Fruit fly (Drosophila melanogaster) whole organism, embryonic: ENCODE data around the gene Unc50.

ENCODE experiments used
- Awh ChIP-seq: fragments of 200-800 bp; sonication (Bioruptor generic); IDR thresholded peaks from 2 replicates; pipeline ENCODE4, ENCODE4 v1.3.6; 2022; ENCODE audit warnings: missing biosample characterization, missing genetic modification characterization
- Bgb ChIP-seq: fragments of 200-800 bp; sonication (Bioruptor generic); IDR thresholded peaks from 2 replicates; pipeline ENCODE4 v1.3.6; 2022; ENCODE audit warnings: missing biosample characterization, missing genetic modification characterization; ENCODE audit not compliant: partially characterized antibody
- CG11456 ChIP-seq: fragments of 200-800 bp; sonication (Bioruptor generic); IDR thresholded peaks from 3 replicates; pipeline ENCODE4 v1.3.6; 2022; ENCODE audit warnings: missing biosample characterization, missing genetic modification characterization
- CG11723 ChIP-seq: fragments of 200-800 bp; sonication (Bioruptor generic); optimal IDR thresholded peaks from 2 replicates; lab custom pipeline; 2017; ENCODE audit warnings: missing biosample characterization, mild to moderate bottlenecking, missing genetic modification characterization
- CG12071 ChIP-seq: fragments of 200-800 bp; sonication (Bioruptor generic); optimal IDR thresholded peaks from 3 replicates; lab custom pipeline; 2018; ENCODE audit warnings: missing biosample characterization, mild to moderate bottlenecking, missing genetic modification characterization
- CG12155 ChIP-seq: fragments of 200-800 bp; sonication (Bioruptor generic); optimal IDR thresholded peaks from 3 replicates; lab custom pipeline; 2016; ENCODE audit warnings: missing biosample characterization, missing genetic modification characterization
- CG12391 ChIP-seq: fragments of 200-800 bp; sonication (Bioruptor generic); optimal IDR thresholded peaks from 3 replicates; lab custom pipeline; 2018; ENCODE audit warnings: missing biosample characterization, mild to moderate bottlenecking, missing genetic modification characterization, moderate library complexity
- CG13894 ChIP-seq: fragments of 200-800 bp; sonication (Bioruptor generic); optimal IDR thresholded peaks from 3 replicates; lab custom pipeline; 2018; ENCODE audit warnings: missing biosample characterization, mild to moderate bottlenecking, missing genetic modification characterization, moderate library complexity
- CG14710 ChIP-seq: fragments of 200-800 bp; sonication (Bioruptor generic); optimal IDR thresholded peaks from 3 replicates; lab custom pipeline; 2019; ENCODE audit warnings: missing biosample characterization, mild to moderate bottlenecking, missing genetic modification characterization, moderate library complexity
- CG1603 ChIP-seq: fragments of 200-800 bp; sonication (Bioruptor generic); optimal IDR thresholded peaks from 2 replicates; lab custom pipeline; 2019; ENCODE audit warnings: missing biosample characterization, mild to moderate bottlenecking, missing genetic modification characterization, moderate library complexity
- CG16863 ChIP-seq: fragments of 200-800 bp; sonication (Bioruptor generic); optimal IDR thresholded peaks from 3 replicates; lab custom pipeline; 2016; ENCODE audit warnings: missing biosample characterization, missing genetic modification characterization
- CG17829 ChIP-seq: fragments of 200-800 bp; optimal IDR thresholded peaks from 2 replicates; lab custom pipeline; 2019; ENCODE audit warnings: missing biosample characterization, mild to moderate bottlenecking, missing genetic modification characterization, moderate library complexity
- CG18619 ChIP-seq: fragments of 200-800 bp; sonication (Bioruptor generic); optimal IDR thresholded peaks from 3 replicates; lab custom pipeline; 2017; ENCODE audit warnings: missing biosample characterization, mild to moderate bottlenecking, missing genetic modification characterization
- CG18764 ChIP-seq: fragments of 200-800 bp; sonication (Bioruptor generic); optimal IDR thresholded peaks from 3 replicates; lab custom pipeline; 2016; ENCODE audit warnings: missing biosample characterization, missing genetic modification characterization
- CG2712 ChIP-seq: fragments of 200-800 bp; optimal IDR thresholded peaks from 3 replicates; lab custom pipeline; 2019; ENCODE audit warnings: missing biosample characterization, mild to moderate bottlenecking, missing genetic modification characterization, moderate library complexity
- CG3407 ChIP-seq: fragments of 200-800 bp; sonication (Bioruptor generic); optimal IDR thresholded peaks from 2 replicates; lab custom pipeline; 2018; ENCODE audit warnings: missing biosample characterization, mild to moderate bottlenecking, missing genetic modification characterization
- CG34224 ChIP-seq: fragments of 200-800 bp; sonication (Bioruptor generic); IDR thresholded peaks from 3 replicates; pipeline ENCODE4 v1.3.6; 2022; ENCODE audit warnings: missing biosample characterization, missing genetic modification characterization; ENCODE audit not compliant: partially characterized antibody
- CG34376 ChIP-seq: fragments of 200-800 bp; sonication (Bioruptor generic); optimal IDR thresholded peaks from 2 replicates; lab custom pipeline; 2018; ENCODE audit warnings: missing biosample characterization, mild to moderate bottlenecking, missing genetic modification characterization
- CG3995 ChIP-seq: fragments of 200-800 bp; sonication (Bioruptor generic); optimal IDR thresholded peaks from 3 replicates; lab custom pipeline; 2016; ENCODE audit warnings: missing biosample characterization, missing genetic modification characterization
- CG4617 ChIP-seq: fragments of 200-800 bp; sonication (Bioruptor generic); optimal IDR thresholded peaks from 3 replicates; lab custom pipeline; 2016; ENCODE audit warnings: missing biosample characterization, missing genetic modification characterization, borderline replicate concordance
- CG7987 ChIP-seq: fragments of 200-800 bp; sonication (Bioruptor generic); optimal IDR thresholded peaks from 2 replicates; lab custom pipeline; 2018; ENCODE audit warnings: missing biosample characterization, mild to moderate bottlenecking, missing genetic modification characterization, moderate library complexity
- Dip3 ChIP-seq: fragments of 200-800 bp; sonication (Bioruptor generic); optimal IDR thresholded peaks from 3 replicates; lab custom pipeline; 2016; ENCODE audit warnings: missing biosample characterization, missing genetic modification characterization
- Eip74EF ChIP-seq, 2 experiments: fragments of 200-800 bp in 1 of 2; fragments of >200 bp in 1 of 2; sonication (Bioruptor generic) in 1 of 2; optimal IDR thresholded peaks; 2 replicates each; lab custom pipeline; 2017 to 2019; ENCODE audit warnings: missing biosample characterization in 2 of 2, missing genetic modification characterization in 2 of 2, mild to moderate bottlenecking in 1 of 2, moderate library complexity in 1 of 2
- Elba2 ChIP-seq: fragments of 200-800 bp; sonication (Bioruptor generic); optimal IDR thresholded peaks from 3 replicates; lab custom pipeline; 2016; ENCODE audit warnings: missing biosample characterization, missing genetic modification characterization
- Gsc ChIP-seq: fragments of 200-800 bp; sonication (Bioruptor generic); IDR thresholded peaks from 2 replicates; pipeline ENCODE4 v1.3.6; 2022; ENCODE audit warnings: missing biosample characterization, missing genetic modification characterization
- Gug ChIP-seq: fragments of 200-800 bp; sonication (Bioruptor generic); IDR thresholded peaks from 4 replicates; pipeline ENCODE4 v1.3.6; 2022; ENCODE audit warnings: missing biosample characterization, missing genetic modification characterization
- Hand ChIP-seq: fragments of 200-800 bp; sonication (Bioruptor generic); optimal IDR thresholded peaks from 2 replicates; lab custom pipeline; 2017; ENCODE audit warnings: mild to moderate bottlenecking, missing biosample characterization, missing genetic modification reagents, missing genetic modification characterization
- MBD-R2 ChIP-seq: fragments of 200-800 bp; sonication (Bioruptor generic); IDR thresholded peaks from 2 replicates; pipeline ENCODE4 v1.3.6; 2022; ENCODE audit warnings: missing biosample characterization, missing genetic modification characterization
- Myb ChIP-seq: fragments of 200-800 bp; sonication (Bioruptor generic); optimal IDR thresholded peaks from 2 replicates; lab custom pipeline; 2016; ENCODE audit warnings: missing biosample characterization, missing genetic modification characterization
- Opbp ChIP-seq: fragments of 200-800 bp; sonication (Bioruptor generic); IDR thresholded peaks from 3 replicates; pipeline ENCODE4 v1.3.6; 2022; ENCODE audit warnings: missing biosample characterization, missing genetic modification characterization; ENCODE audit not compliant: partially characterized antibody
- Side ChIP-seq: fragments of 200-800 bp; sonication (Bioruptor generic); optimal IDR thresholded peaks from 2 replicates; lab custom pipeline; 2016; ENCODE audit warnings: missing biosample characterization, missing genetic modification characterization
- Tbp ChIP-seq: fragments of >200 bp; optimal IDR thresholded peaks from 2 replicates; lab custom pipeline; 2018; ENCODE audit warnings: missing biosample characterization, missing genetic modification characterization
- Usf ChIP-seq: fragments of 200-800 bp; sonication (Bioruptor generic); optimal IDR thresholded peaks from 2 replicates; lab custom pipeline; 2017; ENCODE audit warnings: missing genotype, missing biosample characterization, missing genetic modification characterization
- Vsx1 ChIP-seq: fragments of 200-800 bp; sonication (Bioruptor generic); optimal IDR thresholded peaks from 2 replicates; lab custom pipeline; 2017; ENCODE audit warnings: missing biosample characterization, mild to moderate bottlenecking, missing genetic modification characterization, missing genetic modification reagents
- az2 ChIP-seq: fragments of 200-800 bp; sonication (Bioruptor generic); optimal IDR thresholded peaks from 3 replicates; lab custom pipeline; 2016; ENCODE audit warnings: missing biosample characterization, missing genetic modification characterization
- chif ChIP-seq, 2 experiments: fragments of 200-800 bp; sonication (Bioruptor generic); optimal IDR thresholded peaks; 3 replicates each; lab custom pipeline; 2016; ENCODE audit warnings: missing biosample characterization in 2 of 2, missing genetic modification characterization in 2 of 2
- dpn ChIP-seq, 2 experiments: fragments of 200-800 bp; sonication (Bioruptor generic); optimal IDR thresholded peaks; 3 replicates each; lab custom pipeline; 2016; ENCODE audit warnings: missing biosample characterization in 2 of 2, missing genetic modification characterization in 2 of 2
- hth ChIP-seq: fragments of >200 bp; optimal IDR thresholded peaks from 2 replicates; lab custom pipeline; 2017; ENCODE audit warnings: inconsistent platforms
- maf-S ChIP-seq: fragments of 200-800 bp; sonication (Bioruptor generic); optimal IDR thresholded peaks from 2 replicates; lab custom pipeline; 2016; ENCODE audit warnings: missing biosample characterization, missing genetic modification characterization
- mld ChIP-seq: fragments of 200-800 bp; sonication (Bioruptor generic); IDR thresholded peaks from 3 replicates; pipeline ENCODE4 v1.3.6; 2022; ENCODE audit warnings: missing biosample characterization, missing genetic modification characterization; ENCODE audit not compliant: partially characterized antibody
- run ChIP-seq: fragments of 200-800 bp; sonication (Bioruptor generic); optimal IDR thresholded peaks from 3 replicates; lab custom pipeline; 2018; ENCODE audit warnings: missing biosample characterization, mild to moderate bottlenecking, missing genetic modification characterization
- seq ChIP-seq: fragments of 200-800 bp; sonication (Bioruptor generic); IDR thresholded peaks from 2 replicates; pipeline ENCODE4 v1.3.6; 2022; ENCODE audit warnings: missing biosample characterization, missing genetic modification characterization
- slp2 ChIP-seq: fragments of 200-800 bp; sonication (Bioruptor generic); optimal IDR thresholded peaks from 2 replicates; lab custom pipeline; 2016; ENCODE audit warnings: missing biosample characterization, missing genetic modification characterization
- sna ChIP-seq: fragments of 200-800 bp; sonication (Bioruptor generic); IDR thresholded peaks from 2 replicates; pipeline ENCODE4 v1.3.6; 2022; ENCODE audit warnings: missing biosample characterization, missing genetic modification characterization; ENCODE audit not compliant: partially characterized antibody
- stc ChIP-seq: fragments of 200-800 bp; sonication (Bioruptor generic); IDR thresholded peaks from 2 replicates; pipeline ENCODE4 v1.3.6; 2022; ENCODE audit warnings: missing biosample characterization, missing genetic modification characterization
- stwl ChIP-seq: fragments of 200-800 bp; sonication (Bioruptor generic); optimal IDR thresholded peaks from 3 replicates; lab custom pipeline; 2018; ENCODE audit warnings: missing biosample characterization, mild to moderate bottlenecking, missing genetic modification characterization, moderate library complexity
- twi ChIP-seq: fragments of 200-800 bp; optimal IDR thresholded peaks from 2 replicates; lab custom pipeline; 2019; ENCODE audit warnings: missing biosample characterization, mild to moderate bottlenecking, missing genetic modification characterization, moderate library complexity
- wek ChIP-seq: fragments of 200-800 bp; sonication (Bioruptor generic); optimal IDR thresholded peaks from 3 replicates; lab custom pipeline; 2018; ENCODE audit warnings: missing biosample characterization, mild to moderate bottlenecking, missing genetic modification characterization, moderate library complexity
- zf30C ChIP-seq: fragments of 200-800 bp; sonication (Bioruptor generic); optimal IDR thresholded peaks from 3 replicates; lab custom pipeline; 2018; ENCODE audit warnings: missing biosample characterization, mild to moderate bottlenecking, missing genetic modification characterization

Unc50 gene

dm6 chr3R:8663668-8664283 lies 12.6 kb downstream of the Unc50 start, which contains the start of gene CG8032 (continued):
- TF ChIP-seq hth (lab: Kevin White, UChicago) (no peak), Usf (no peak), CG12071 (GFP tag; lab: Kevin White, UChicago) (no peak), Hand (no peak), CG12391 (tag; lab: Kevin White, UChicago) (peak; percentile 74), MBD-R2 (GFP tag; lab: Robert Waterston, UW) (peak; percentile 48), CG2712 (peak; percentile 64), Dip3 (GFP tag; lab: Kevin White, UChicago) (peak; percentile 55), Gsc (GFP tag; lab: Robert Waterston, UW) (no peak), CG16863 (GFP tag; lab: Kevin White, UChicago) (peak; percentile 60), stwl (peak; percentile 65), Tbp (GFP tag; lab: Kevin White, UChicago) (no peak), Awh (no peak), CG4617 (GFP tag; lab: Kevin White, UChicago) (peak; percentile 61), Eip74EF (GFP tag; optimal IDR thresholded peaks at IDR 0.05; lab: Kevin White, UChicago) (no peak), CG7987 (GFP tag; lab: Kevin White, UChicago) (peak; percentile 9), stc (0 out of 2 replicates have a peak, but pooled peaks have one; percentile 11), twi (peak; percentile 3), mld (GFP tag; lab: Robert Waterston, UW) (0 out of 3 replicates have a peak, but pooled peaks have one; percentile 47), CG14710 (tag; lab: Kevin White, UChicago) (peak; percentile 71), Elba2 (GFP tag; lab: Kevin White, UChicago) (peak; percentile 22), zf30C (GFP tag; lab: Kevin White, UChicago) (no peak), Gug (0 out of 4 replicates have a peak, but pooled peaks have one; percentile 2), seq (GFP tag; lab: Robert Waterston, UW) (no peak), CG11723 (GFP tag; lab: Kevin White, UChicago) (no peak), sna (GFP tag; lab: Robert Waterston, UW) (peak; percentile 62), wek (GFP tag; lab: Kevin White, UChicago) (no peak), CG34376 (peak; percentile 30), Vsx1 (GFP tag; lab: Kevin White, UChicago) (no peak), slp2 (GFP tag; lab: Kevin White, UChicago) (peak; percentile 19), Bgb (GFP tag; lab: Robert Waterston, UW) (peak; percentile 65), CG12155 (GFP tag; lab: Kevin White, UChicago) (peak; percentile 76), CG3407 (GFP tag; lab: Kevin White, UChicago) (no peak), run (no peak), CG34224 (GFP tag; lab: Robert Waterston, UW) (peak; percentile 76; the same call in 2 of the 3 replicates), Myb (GFP tag; lab: Kevin White, UChicago) (peak; percentile 57), CG11456 (no peak), CG18764 (GFP tag; lab: Kevin White, UChicago) (no peak), CG17829 (tag; lab: Kevin White, UChicago) (peak; percentile 52), maf-S (GFP tag; lab: Kevin White, UChicago) (peak; percentile 70), dpn (GFP tag; optimal IDR thresholded peaks at IDR 0.05; lab: Kevin White, UChicago) (peak; percentile 52 to 62), Side (GFP tag; lab: Kevin White, UChicago) (peak; percentile 25), Opbp (GFP tag; lab: Robert Waterston, UW) (no peak), az2 (GFP tag; lab: Kevin White, UChicago) (peak; percentile 35), CG13894 (peak; percentile 46), CG3995 (peak; percentile 70), CG1603 (tag; lab: Kevin White, UChicago) (peak; percentile 62), chif (GFP tag; optimal IDR thresholded peaks at IDR 0.05; lab: Kevin White, UChicago) (peak in 1 of 2 experiments; percentile 39), CG18619 (GFP tag; lab: Kevin White, UChicago) (peak; percentile 22)
